Fruit fly (Drosophila melanogaster) whole organism, embryonic: ENCODE results near the gene CG10376.

ENCODE experiments used
- ATbp ChIP-seq: fragments of 200-800 bp; sonication (Bioruptor generic); optimal IDR thresholded peaks from 2 replicates; lab custom pipeline; 2017; ENCODE audit warnings: missing biosample characterization, mild to moderate bottlenecking, missing genetic modification characterization, missing genetic modification reagents
- Asciz ChIP-seq: fragments of 200-800 bp; sonication (Bioruptor generic); optimal IDR thresholded peaks from 2 replicates; lab custom pipeline; 2017; ENCODE audit warnings: missing biosample characterization, mild to moderate bottlenecking, missing genetic modification characterization, missing genetic modification reagents
- B-H2 ChIP-seq: fragments of 200-800 bp; sonication (Bioruptor generic); optimal IDR thresholded peaks from 2 replicates; lab custom pipeline; 2018; ENCODE audit warnings: missing biosample characterization, mild to moderate bottlenecking, missing genetic modification characterization
- CG10267 ChIP-seq: fragments of 200-800 bp; sonication (Bioruptor generic); optimal IDR thresholded peaks from 2 replicates; lab custom pipeline; 2018; ENCODE audit warnings: missing biosample characterization, mild to moderate bottlenecking, missing genetic modification characterization, moderate library complexity
- CG10321 ChIP-seq: fragments of 200-800 bp; sonication (Bioruptor generic); IDR thresholded peaks from 2 replicates; pipeline ENCODE4 v1.3.6; 2022; ENCODE audit warnings: missing biosample characterization, missing genetic modification characterization
- CG10959 ChIP-seq: fragments of 200-800 bp; sonication (Bioruptor generic); IDR thresholded peaks from 2 replicates; pipeline ENCODE4 v1.3.6; 2022; ENCODE audit warnings: missing biosample characterization, missing genetic modification characterization
- CG11093 ChIP-seq: fragments of 200-800 bp; sonication (Bioruptor generic); IDR thresholded peaks from 3 replicates; pipeline ENCODE4 v1.3.6; 2022; ENCODE audit warnings: missing biosample characterization, missing genetic modification characterization
- CG12299 ChIP-seq: fragments of 200-800 bp; sonication (Bioruptor generic); optimal IDR thresholded peaks from 2 replicates; lab custom pipeline; 2018; ENCODE audit warnings: missing biosample characterization, mild to moderate bottlenecking, missing genetic modification characterization
- CG12942 ChIP-seq: fragments of 200-800 bp; sonication (Bioruptor generic); optimal IDR thresholded peaks from 3 replicates; lab custom pipeline; 2016; ENCODE audit warnings: missing biosample characterization, missing genetic modification characterization
- CG15479 ChIP-seq: fragments of 200-800 bp; sonication (Bioruptor generic); optimal IDR thresholded peaks from 3 replicates; lab custom pipeline; 2019; ENCODE audit warnings: missing biosample characterization, mild to moderate bottlenecking, missing genetic modification characterization, moderate library complexity
- CG16779 ChIP-seq: fragments of 200-800 bp; sonication (Bioruptor generic); IDR thresholded peaks from 2 replicates; pipeline ENCODE4 v1.3.6; 2022; ENCODE audit warnings: missing biosample characterization, missing genetic modification characterization
- CG16863 ChIP-seq: fragments of 200-800 bp; sonication (Bioruptor generic); optimal IDR thresholded peaks from 3 replicates; lab custom pipeline; 2016; ENCODE audit warnings: missing biosample characterization, missing genetic modification characterization
- CG17568 ChIP-seq: fragments of 200-800 bp; sonication (Bioruptor generic); optimal IDR thresholded peaks from 2 replicates; lab custom pipeline; 2018; ENCODE audit warnings: missing biosample characterization, mild to moderate bottlenecking, missing genetic modification characterization, moderate library complexity
- CG17612 ChIP-seq: fragments of 200-800 bp; sonication (Bioruptor generic); IDR thresholded peaks from 2 replicates; pipeline ENCODE4 v1.3.6; 2022; ENCODE audit warnings: missing biosample characterization, missing genetic modification characterization
- CG18262 ChIP-seq: fragments of 200-800 bp; optimal IDR thresholded peaks from 3 replicates; lab custom pipeline; 2019; ENCODE audit warnings: missing biosample characterization, mild to moderate bottlenecking, missing genetic modification characterization, moderate library complexity
- CG1832 ChIP-seq: fragments of 200-800 bp; sonication (Bioruptor generic); optimal IDR thresholded peaks from 2 replicates; lab custom pipeline; 2017; ENCODE audit warnings: missing biosample characterization, mild to moderate bottlenecking, missing genetic modification characterization, inconsistent platforms
- CG32532 ChIP-seq: fragments of 200-800 bp; sonication (Bioruptor generic); IDR thresholded peaks from 2 replicates; pipeline ENCODE4 v1.3.6; 2022; ENCODE audit warnings: missing biosample characterization, missing genetic modification characterization
- CG34224 ChIP-seq: fragments of 200-800 bp; sonication (Bioruptor generic); IDR thresholded peaks from 3 replicates; pipeline ENCODE4 v1.3.6; 2022; ENCODE audit warnings: missing biosample characterization, missing genetic modification characterization; ENCODE audit not compliant: partially characterized antibody
- CG4282 ChIP-seq: fragments of 200-800 bp; sonication (Bioruptor generic); optimal IDR thresholded peaks from 2 replicates; lab custom pipeline; 2016; ENCODE audit warnings: missing biosample characterization, missing genetic modification characterization
- CG43689 ChIP-seq: fragments of 200-800 bp; sonication (Bioruptor generic); IDR thresholded peaks from 2 replicates; pipeline ENCODE4 v1.3.6; 2022; ENCODE audit warnings: missing biosample characterization, missing genetic modification characterization
- CG8290 ChIP-seq, 3 experiments: fragments of 200-800 bp; sonication (Bioruptor generic); optimal IDR thresholded peaks; 2 replicates each; lab custom pipeline; 2016 to 2019; ENCODE audit warnings: missing biosample characterization in 3 of 3, missing genetic modification characterization in 3 of 3, mild to moderate bottlenecking in 2 of 3, moderate library complexity in 1 of 3
- CG9609 ChIP-seq: fragments of 200-800 bp; sonication (Bioruptor generic); optimal IDR thresholded peaks from 3 replicates; lab custom pipeline; 2016; ENCODE audit warnings: missing biosample characterization, missing genetic modification characterization
- CG9932 ChIP-seq: fragments of 200-800 bp; sonication (Bioruptor generic); IDR thresholded peaks from 2 replicates; pipeline ENCODE4 v1.3.6; 2022; ENCODE audit warnings: missing biosample characterization, missing genetic modification characterization
- Drgx ChIP-seq: fragments of 200-800 bp; sonication (Bioruptor generic); IDR thresholded peaks from 2 replicates; pipeline ENCODE4 v1.3.6; 2022; ENCODE audit warnings: missing biosample characterization, missing genetic modification characterization
- Hr3 ChIP-seq: fragments of 200-800 bp; sonication (Bioruptor generic); optimal IDR thresholded peaks from 3 replicates; lab custom pipeline; 2016; ENCODE audit warnings: missing biosample characterization, missing genetic modification characterization
- Jarid2 ChIP-seq: fragments of 200-800 bp; sonication (Bioruptor generic); optimal IDR thresholded peaks from 3 replicates; lab custom pipeline; 2017; ENCODE audit warnings: mild to moderate bottlenecking, missing biosample characterization, missing genetic modification reagents, missing genetic modification characterization
- Lpt ChIP-seq: fragments of >200 bp; optimal IDR thresholded peaks from 2 replicates; lab custom pipeline; 2018; ENCODE audit warnings: missing biosample characterization, missing genetic modification characterization
- Mes4 ChIP-seq: fragments of 200-800 bp; sonication (Bioruptor generic); optimal IDR thresholded peaks from 2 replicates; lab custom pipeline; 2016; ENCODE audit warnings: missing biosample characterization, missing genetic modification characterization
- Side ChIP-seq: fragments of 200-800 bp; sonication (Bioruptor generic); optimal IDR thresholded peaks from 2 replicates; lab custom pipeline; 2016; ENCODE audit warnings: missing biosample characterization, missing genetic modification characterization
- Sin3A ChIP-seq: fragments of >200 bp; optimal IDR thresholded peaks from 2 replicates; lab custom pipeline; 2018
- ac ChIP-seq: fragments of 200-800 bp; sonication (Bioruptor generic); optimal IDR thresholded peaks from 3 replicates; lab custom pipeline; 2017; ENCODE audit warnings: missing biosample characterization, mild to moderate bottlenecking, missing genetic modification characterization
- danr ChIP-seq: fragments of 200-800 bp; sonication (Bioruptor generic); IDR thresholded peaks from 2 replicates; pipeline ENCODE4 v1.3.6; 2022; ENCODE audit warnings: missing biosample characterization, missing genetic modification characterization
- disco-r ChIP-seq: fragments of 200-800 bp; sonication (Bioruptor generic); optimal IDR thresholded peaks from 2 replicates; lab custom pipeline; 2016; ENCODE audit warnings: missing biosample characterization, missing genetic modification characterization
- dmrt11E ChIP-seq: fragments of 200-800 bp; sonication (Bioruptor generic); optimal IDR thresholded peaks from 3 replicates; lab custom pipeline; 2018; ENCODE audit warnings: missing biosample characterization, mild to moderate bottlenecking, missing genetic modification characterization, moderate library complexity
- eve ChIP-seq, 2 experiments: fragments of >200 bp; optimal IDR thresholded peaks; 2 replicates each; lab custom pipeline; 2017; ENCODE audit warnings: missing biosample characterization in 2 of 2, missing genetic modification characterization in 2 of 2
- eyg ChIP-seq: fragments of 200-800 bp; sonication (Bioruptor generic); optimal IDR thresholded peaks from 3 replicates; lab custom pipeline; 2016; ENCODE audit warnings: missing biosample characterization, missing genetic modification characterization
- gce ChIP-seq: fragments of 200-800 bp; sonication (Bioruptor generic); IDR thresholded peaks from 3 replicates; pipeline ENCODE4 v1.3.6; 2022; ENCODE audit warnings: missing biosample characterization, missing genetic modification characterization
- gsb-n ChIP-seq: fragments of 200-800 bp; sonication (Bioruptor generic); optimal IDR thresholded peaks from 3 replicates; lab custom pipeline; 2018; ENCODE audit warnings: missing biosample characterization, mild to moderate bottlenecking, missing genetic modification characterization
- hkb ChIP-seq, 2 experiments: fragments of 200-800 bp in 1 of 2; fragments of >200 bp in 1 of 2; sonication (Bioruptor generic) in 1 of 2; IDR thresholded peaks in 1 of 2; optimal IDR thresholded peaks in 1 of 2; 2 replicates each; pipeline versions ENCODE4 v1.3.6 to Lab custom; 2017 to 2022; ENCODE audit warnings: missing biosample characterization in 1 of 2, missing genetic modification characterization in 1 of 2
- ken ChIP-seq: fragments of 200-800 bp; sonication (Bioruptor generic); IDR thresholded peaks from 3 replicates; pipeline ENCODE4 v1.3.6; 2022; ENCODE audit warnings: missing biosample characterization, missing genetic modification characterization
- lab ChIP-seq: fragments of 200-800 bp; sonication (Bioruptor generic); optimal IDR thresholded peaks from 3 replicates; lab custom pipeline; 2017; ENCODE audit warnings: missing biosample characterization, missing genetic modification characterization, mild to moderate bottlenecking, moderate library complexity, missing genetic modification reagents
- otp ChIP-seq: fragments of 200-800 bp; sonication (Bioruptor generic); IDR thresholded peaks from 3 replicates; pipeline ENCODE4, ENCODE4 v1.3.6; 2022; ENCODE audit warnings: missing biosample characterization, missing genetic modification characterization
- rib ChIP-seq: fragments of 200-800 bp; sonication (Bioruptor generic); IDR thresholded peaks from 2 replicates; pipeline ENCODE4 v1.3.6; 2022; ENCODE audit warnings: missing biosample characterization, missing genetic modification characterization
- ro ChIP-seq: fragments of 200-800 bp; sonication (Bioruptor generic); IDR thresholded peaks from 2 replicates; pipeline ENCODE4 v1.3.6; 2022; ENCODE audit warnings: missing biosample characterization, missing genetic modification characterization
- schlank ChIP-seq: fragments of 200-800 bp; sonication (Bioruptor generic); optimal IDR thresholded peaks from 2 replicates; lab custom pipeline; 2018; ENCODE audit warnings: missing biosample characterization, mild to moderate bottlenecking, missing genetic modification characterization
- tll ChIP-seq, 2 experiments: fragments of 200-800 bp in 1 of 2; fragments of >200 bp in 1 of 2; sonication (Bioruptor generic) in 1 of 2; optimal IDR thresholded peaks; 2 replicates each; lab custom pipeline; 2017 to 2019; ENCODE audit warnings: missing biosample characterization in 2 of 2, missing genetic modification characterization in 2 of 2, mild to moderate bottlenecking in 1 of 2, moderate library complexity in 1 of 2
- vfl ChIP-seq: fragments of 200-800 bp; sonication (Bioruptor generic); optimal IDR thresholded peaks from 2 replicates; lab custom pipeline; 2016; ENCODE audit warnings: missing biosample characterization, missing genetic modification characterization
- yki ChIP-seq: fragments of >200 bp; optimal IDR thresholded peaks from 3 replicates; lab custom pipeline; 2018

CG10376 gene

dm6 chr2L:18676948-18677820 is 25.7 kb downstream of the CG10376 start, which contains the start of the genes Mst36Fa and CG31751 (continued):
- TF ChIP-seq Drgx = no peak
- TF ChIP-seq Sin3A = peak; percentile 43
- peak; percentile 91 for TF ChIP-seq Asciz
- TF ChIP-seq yki = no peak
- TF ChIP-seq otp (GFP tag; lab: Robert Waterston, UW) = peak; percentile 88; the same call in 2 of the 3 replicates
- no peak for TF ChIP-seq CG10321 (GFP tag; lab: Robert Waterston, UW)
- TF ChIP-seq CG1832 (GFP tag; lab: Kevin White, UChicago) = no peak
- TF ChIP-seq Lpt = no peak
- TF ChIP-seq eyg (GFP tag; lab: Kevin White, UChicago) = peak; percentile 81
- TF ChIP-seq CG43689 (GFP tag; lab: Robert Waterston, UW) = 0 out of 2 replicates have a peak, but pooled peaks have one; percentile 33
- no peak for TF ChIP-seq gsb-n (tag; lab: Kevin White, UChicago)
- TF ChIP-seq CG9932 (GFP tag; lab: Robert Waterston, UW) = peak; percentile 32; the same call in 1 of the 2 replicates
- peak; percentile 45 for TF ChIP-seq CG8290 (GFP tag; optimal IDR thresholded peaks at IDR 0.05; lab: Kevin White, UChicago)
- peak in 1 of 2 experiments; percentile 97 for TF ChIP-seq CG8290 (tag; optimal IDR thresholded peaks at IDR 0.05; lab: Kevin White, UChicago)
- TF ChIP-seq CG16863 (GFP tag; lab: Kevin White, UChicago) = peak; percentile 82
- TF ChIP-seq Hr3 (GFP tag; lab: Kevin White, UChicago) = peak; percentile 52
- peak; percentile 67; the same call in 1 of the 2 replicates for TF ChIP-seq rib
- peak; percentile 34; the same call in 2 of the 3 replicates for TF ChIP-seq CG34224 (GFP tag; lab: Robert Waterston, UW)
- peak; percentile 97 for TF ChIP-seq ATbp (GFP tag; lab: Kevin White, UChicago)
- peak; percentile 77 for TF ChIP-seq disco-r (GFP tag; lab: Kevin White, UChicago)
- peak; percentile 79 for TF ChIP-seq CG16779 (GFP tag; lab: Robert Waterston, UW)
- TF ChIP-seq Side (GFP tag; lab: Kevin White, UChicago) = peak; percentile 75
- peak; percentile 44; the same call in 1 of the 3 replicates for TF ChIP-seq gce
- TF ChIP-seq CG15479 (GFP tag; lab: Kevin White, UChicago) = no peak
- peak; percentile 80 for TF ChIP-seq Mes4 (GFP tag; lab: Kevin White, UChicago)
- TF ChIP-seq CG17612 (GFP tag; lab: Robert Waterston, UW) = no peak
- peak; percentile 74 for TF ChIP-seq CG12299 (tag; lab: Kevin White, UChicago)
- TF ChIP-seq CG11093 = peak; percentile 44; the same call in 1 of the 3 replicates
- peak; percentile 15 for TF ChIP-seq vfl (GFP tag; lab: Kevin White, UChicago)
- TF ChIP-seq schlank = peak; percentile 88
- TF ChIP-seq ac (GFP tag; lab: Kevin White, UChicago) = no peak
- no peak for TF ChIP-seq CG10959 (GFP tag; lab: Robert Waterston, UW)
- peak; percentile 84 for TF ChIP-seq CG17568 (GFP tag; lab: Kevin White, UChicago)
- peak; percentile 94 for TF ChIP-seq lab (GFP tag; lab: Kevin White, UChicago)
- no peak for TF ChIP-seq hkb (optimal IDR thresholded peaks at IDR 0.05; lab: Kevin White, UChicago)
- TF ChIP-seq hkb (GFP tag; IDR thresholded peaks at IDR 0.05; lab: Robert Waterston, UW) = peak; percentile 79
- peak; percentile 40 for TF ChIP-seq B-H2
- TF ChIP-seq CG9609 = peak; percentile 71
- peak; percentile 6; the same call in 1 of the 2 replicates for TF ChIP-seq CG32532 (GFP tag; lab: Robert Waterston, UW)
- no peak for TF ChIP-seq ro (GFP tag; lab: Robert Waterston, UW)
- TF ChIP-seq CG10267 = peak; percentile 90
- TF ChIP-seq tll (GFP tag; optimal IDR thresholded peaks at IDR 0.05; lab: Kevin White, UChicago) = no peak
- peak; percentile 57 for TF ChIP-seq CG18262
- TF ChIP-seq CG4282 (GFP tag; lab: Kevin White, UChicago) = peak; percentile 71
- TF ChIP-seq danr (GFP tag; lab: Robert Waterston, UW) = peak; percentile 74
- no peak for TF ChIP-seq Jarid2
- TF ChIP-seq dmrt11E (tag; lab: Kevin White, UChicago) = no peak
- no peak for TF ChIP-seq eve (GFP tag; optimal IDR thresholded peaks at IDR 0.05; lab: Kevin White, UChicago)
- TF ChIP-seq CG12942 = peak; percentile 73
- peak; percentile 4; the same call in 1 of the 3 replicates for TF ChIP-seq ken
